Worm (Caenorhabditis elegans) whole organism, L1 larva: ENCODE results near the gene C41C4.9.

Experiments used
- Y116A8C.19 ChIP-seq: sonication (generic microtip); optimal IDR thresholded peaks from 2 replicates; lab custom pipeline; 2016; ENCODE audit warnings: missing compliant biosample characterization, missing genetic modification characterization, borderline replicate concordance
- aha-1 ChIP-seq: fragments of 150-350 bp; optimal IDR thresholded peaks from 2 replicates; lab custom pipeline; 2014; ENCODE audit warnings: missing biosample characterization, missing genetic modification characterization
- ama-1 ChIP-seq: fragments of 150-350 bp; optimal IDR thresholded peaks from 2 replicates; lab custom pipeline; 2014
- blmp-1 ChIP-seq: fragments of 150-350 bp; optimal IDR thresholded peaks from 2 replicates; lab custom pipeline; 2014; ENCODE audit warnings: missing biosample characterization, missing genetic modification characterization
- ceh-82 ChIP-seq, 3 experiments: fragments of 150-350 bp in 1 of 3; sonication (generic microtip) in 2 of 3; optimal IDR thresholded peaks; 2 replicates each; lab custom pipeline; 2014 to 2017; ENCODE audit warnings: missing biosample characterization in 3 of 3, missing genetic modification characterization in 3 of 3
- dpl-1 ChIP-seq, 3 experiments: fragments of 150-350 bp in 2 of 3; sonication (generic microtip) in 1 of 3; optimal IDR thresholded peaks; 2 replicates each; lab custom pipeline; 2014 to 2017; ENCODE audit warnings: missing biosample characterization in 3 of 3, missing genetic modification characterization in 3 of 3, missing genetic modification reagents in 3 of 3
- dsc-1 ChIP-seq: sonication (generic microtip); optimal IDR thresholded peaks from 2 replicates; lab custom pipeline; 2016; ENCODE audit warnings: mild to moderate bottlenecking, missing genetic modification characterization, missing compliant biosample characterization
- efl-1 ChIP-seq, 4 experiments: fragments of 150-350 bp; optimal IDR thresholded peaks in 3 of 4; peaks in 1 of 4; 1 replicate in 1 of 4; 2 replicates in 3 of 4; lab custom pipeline; 2014; ENCODE audit warnings: missing biosample characterization in 2 of 4, missing genetic modification characterization in 2 of 4, missing genetic modification reagents in 2 of 4
- egl-27 ChIP-seq, 2 experiments: fragments of 150-350 bp in 1 of 2; sonication (generic microtip); optimal IDR thresholded peaks; 3 replicates each; lab custom pipeline; 2017 to 2018; ENCODE audit warnings: missing biosample characterization in 2 of 2, missing genetic modification characterization in 2 of 2, missing genetic modification reagents in 2 of 2
- elt-3 ChIP-seq, 6 experiments: fragments of 150-350 bp in 1 of 6; sonication (generic microtip); optimal IDR thresholded peaks; 2 replicates each; lab custom pipeline; 2017 to 2018; ENCODE audit warnings: missing biosample characterization in 6 of 6, missing genetic modification characterization in 6 of 6, inconsistent platforms in 1 of 6
- fkh-4 ChIP-seq: sonication (generic microtip); optimal IDR thresholded peaks from 2 replicates; lab custom pipeline; 2016; ENCODE audit warnings: missing compliant biosample characterization, missing genetic modification characterization, borderline replicate concordance
- grh-1 ChIP-seq: fragments of 200-800 bp; sonication (Bioruptor generic); IDR thresholded peaks from 2 replicates; pipeline ENCODE4 v1.3.6; 2022; ENCODE audit warnings: missing genetic modification reagents, missing genetic modification characterization, missing compliant biosample characterization
- hlh-4 ChIP-seq: sonication (generic microtip); optimal IDR thresholded peaks from 2 replicates; lab custom pipeline; 2016; ENCODE audit warnings: mild to moderate bottlenecking, missing genetic modification characterization, missing compliant biosample characterization
- irx-1 ChIP-seq: sonication (generic microtip); optimal IDR thresholded peaks from 2 replicates; lab custom pipeline; 2016; ENCODE audit warnings: missing genetic modification characterization, missing compliant biosample characterization
- lin-14 ChIP-seq: fragments of 200-800 bp; sonication (Bioruptor generic); optimal IDR thresholded peaks from 2 replicates; lab custom pipeline; 2018; ENCODE audit warnings: mild to moderate bottlenecking, missing genetic modification characterization, moderate library complexity, missing compliant biosample characterization
- lin-15B ChIP-seq: fragments of 150-350 bp; sonication (generic microtip); optimal IDR thresholded peaks from 3 replicates; lab custom pipeline; 2014; ENCODE audit warnings: missing biosample characterization, missing genetic modification characterization
- lin-35 ChIP-seq, 2 experiments: fragments of 150-350 bp; optimal IDR thresholded peaks; 2 replicates each; lab custom pipeline; 2014; ENCODE audit warnings: missing biosample characterization in 2 of 2, missing genetic modification characterization in 2 of 2, missing genetic modification reagents in 2 of 2
- mab-9 ChIP-seq: fragments of 200-800 bp; sonication (Bioruptor generic); IDR thresholded peaks from 2 replicates; pipeline ENCODE4 v1.3.6; 2022; ENCODE audit warnings: missing genetic modification reagents, missing genetic modification characterization, missing compliant biosample characterization
- mef-2 ChIP-seq: fragments of 150-350 bp; optimal IDR thresholded peaks from 2 replicates; lab custom pipeline; 2014; ENCODE audit warnings: missing biosample characterization, missing genetic modification characterization
- mep-1 ChIP-seq: fragments of 150-350 bp; optimal IDR thresholded peaks from 2 replicates; lab custom pipeline; 2014; ENCODE audit warnings: missing biosample characterization, missing genetic modification characterization
- nhr-11 ChIP-seq: fragments of 150-350 bp; optimal IDR thresholded peaks from 2 replicates; lab custom pipeline; 2014; ENCODE audit warnings: missing biosample characterization, missing genetic modification characterization
- nhr-19 ChIP-seq: fragments of 200-800 bp; sonication (Bioruptor generic); conservative IDR thresholded peaks from 2 replicates; pipeline ENCODE4 v1.3.6; 2022; ENCODE audit warnings: missing genetic modification characterization, missing compliant biosample characterization
- nhr-20 ChIP-seq: sonication (generic microtip); optimal IDR thresholded peaks from 2 replicates; lab custom pipeline; 2016; ENCODE audit warnings: mild to moderate bottlenecking, missing genetic modification characterization, missing compliant biosample characterization
- nhr-47 ChIP-seq: sonication (generic microtip); optimal IDR thresholded peaks from 2 replicates; lab custom pipeline; 2016; ENCODE audit warnings: mild to moderate bottlenecking, missing genetic modification characterization, moderate library complexity, missing compliant biosample characterization
- nhr-71 ChIP-seq: sonication (generic microtip); optimal IDR thresholded peaks from 2 replicates; lab custom pipeline; 2016; ENCODE audit warnings: mild to moderate bottlenecking, missing genetic modification characterization, moderate library complexity, missing compliant biosample characterization
- nhr-76 ChIP-seq: sonication (generic microtip); optimal IDR thresholded peaks from 2 replicates; lab custom pipeline; 2017; ENCODE audit warnings: missing biosample characterization, missing genetic modification characterization
- nhr-84 ChIP-seq: sonication (generic microtip); optimal IDR thresholded peaks from 2 replicates; lab custom pipeline; 2017; ENCODE audit warnings: missing biosample characterization, missing genetic modification characterization
- nhr-85 ChIP-seq: sonication (generic microtip); peaks from one replicate; lab custom pipeline; 2016; ENCODE audit warnings: missing genetic modification characterization, inconsistent platforms, missing compliant biosample characterization
- pag-3 ChIP-seq: sonication (generic microtip); optimal IDR thresholded peaks from 2 replicates; lab custom pipeline; 2017; ENCODE audit warnings: missing genetic modification characterization, mild to moderate bottlenecking, missing compliant biosample characterization, antibody characterized with exemption, borderline replicate concordance; ENCODE audit not compliant: insufficient read depth
- pqm-1 ChIP-seq: sonication (generic microtip); optimal IDR thresholded peaks from 3 replicates; lab custom pipeline; 2017; ENCODE audit warnings: missing biosample characterization, missing genetic modification characterization
- rnt-1 ChIP-seq: sonication (generic microtip); optimal IDR thresholded peaks from 2 replicates; lab custom pipeline; 2016; ENCODE audit warnings: mild to moderate bottlenecking, missing genetic modification characterization, moderate library complexity, missing compliant biosample characterization
- skn-1 ChIP-seq: fragments of 150-350 bp; optimal IDR thresholded peaks from 2 replicates; lab custom pipeline; 2014; ENCODE audit warnings: missing biosample characterization, missing genetic modification characterization
- snpc-4 ChIP-seq: fragments of 150-350 bp; optimal IDR thresholded peaks from 2 replicates; lab custom pipeline; 2014; ENCODE audit warnings: missing biosample characterization, missing genetic modification characterization
- snu-23 ChIP-seq: sonication (generic microtip); optimal IDR thresholded peaks from 2 replicates; lab custom pipeline; 2016; ENCODE audit warnings: missing genetic modification characterization, missing compliant biosample characterization
- sptf-1 ChIP-seq: fragments of 150-350 bp; optimal IDR thresholded peaks from 2 replicates; lab custom pipeline; 2014; ENCODE audit warnings: missing biosample characterization, missing genetic modification characterization
- sup-37 ChIP-seq: fragments of 200-800 bp; sonication (Bioruptor generic); optimal IDR thresholded peaks from 2 replicates; lab custom pipeline; 2018; ENCODE audit warnings: mild to moderate bottlenecking, missing genetic modification characterization, missing compliant biosample characterization
- swsn-7 ChIP-seq: sonication (generic microtip); optimal IDR thresholded peaks from 2 replicates; lab custom pipeline; 2016; ENCODE audit warnings: missing genetic modification characterization, missing compliant biosample characterization
- unc-30 ChIP-seq: sonication (generic microtip); optimal IDR thresholded peaks from 2 replicates; lab custom pipeline; 2017; ENCODE audit warnings: missing biosample characterization, missing genetic modification characterization
- unc-86 ChIP-seq: sonication (generic microtip); optimal IDR thresholded peaks from 2 replicates; lab custom pipeline; 2016; ENCODE audit warnings: missing genetic modification characterization, missing compliant biosample characterization
- unc-98 ChIP-seq: fragments of 200-800 bp; sonication (Bioruptor generic); IDR thresholded peaks from 2 replicates; pipeline ENCODE4 v1.3.6; 2022; ENCODE audit warnings: missing genetic modification characterization, missing compliant biosample characterization
- ztf-4 ChIP-seq: fragments of 150-350 bp; optimal IDR thresholded peaks from 2 replicates; lab custom pipeline; 2014; ENCODE audit warnings: missing biosample characterization, missing genetic modification characterization

Gene C41C4.9

DNA sequence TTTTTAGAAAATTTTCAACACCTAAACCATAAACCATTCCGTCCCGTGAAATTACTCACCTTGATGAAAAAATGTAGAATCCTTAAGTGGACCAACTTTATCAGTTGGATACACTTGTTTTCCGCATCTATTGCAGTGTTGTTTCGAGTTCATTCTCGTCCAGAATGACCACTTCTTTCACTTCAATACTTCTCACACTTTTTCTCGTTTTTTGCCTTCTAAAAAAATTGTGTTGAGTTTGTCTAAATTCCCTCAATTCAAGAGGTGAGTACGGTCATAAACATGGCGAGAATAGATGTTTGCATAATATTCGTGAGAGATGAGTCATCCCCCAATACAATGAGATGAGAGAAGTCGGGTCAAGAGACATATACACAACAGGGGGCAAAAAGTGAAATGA lies 14.9 kb upstream of the C41C4.9 start, which contains the start of gene ltd-1:
TSS of gene ltd-1 (minus strand) at position 218 of the 400 bp plus-strand sequence.
- TF ChIP-seq mab-9 (GFP tag; lab: Robert Waterston, UW) = no peak
- no peak for TF ChIP-seq irx-1 (tag; lab: Kevin White, UChicago)
- no peak for TF ChIP-seq nhr-76 (tag; lab: Kevin White, UChicago)
- no peak for TF ChIP-seq grh-1 (GFP tag; lab: Robert Waterston, UW)
- peak; percentile 21 for TF ChIP-seq blmp-1 (tag; lab: Kevin White, UChicago)
- no peak for TF ChIP-seq nhr-11 (tag; lab: Kevin White, UChicago)
- no peak for TF ChIP-seq efl-1 (optimal IDR thresholded peaks at IDR 0.05; lab: Kevin White, UChicago)
- peak in 1 of 2 experiments; percentile 60 for TF ChIP-seq efl-1 (GFP tag; optimal IDR thresholded peaks at IDR 0.05 in 1 of 2; lab: Kevin White, UChicago)
- no peak for TF ChIP-seq elt-3 (tag; optimal IDR thresholded peaks at IDR 0.05; lab: Kevin White, UChicago)
- no peak for TF ChIP-seq egl-27 (tag; optimal IDR thresholded peaks at IDR 0.05; lab: Kevin White, UChicago)
- no peak for TF ChIP-seq nhr-47 (tag; lab: Kevin White, UChicago)
- no peak for TF ChIP-seq unc-98

DNA sequence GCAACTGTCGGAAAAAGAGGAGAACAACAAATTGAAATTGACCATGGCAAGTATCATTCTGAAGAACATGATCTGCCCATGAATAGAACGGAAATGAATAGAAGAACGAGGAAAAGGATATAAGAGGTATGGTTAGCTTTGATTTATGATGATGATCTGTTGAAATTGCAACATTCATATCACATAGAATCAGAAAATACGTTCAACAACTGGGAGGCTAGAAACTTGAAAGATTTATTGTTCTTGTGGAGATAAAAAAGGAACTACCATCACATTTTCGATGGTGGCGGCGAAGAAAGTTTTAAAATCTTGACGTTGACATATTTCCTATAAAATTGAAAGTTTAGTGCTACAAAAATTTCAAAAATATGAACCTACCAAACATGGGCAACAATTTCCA lies 14.2 kb upstream of the C41C4.9 start:
- no peak for TF ChIP-seq snu-23
- no peak for TF ChIP-seq nhr-84 (tag; lab: Kevin White, UChicago)
- TF ChIP-seq unc-86 (tag; lab: Kevin White, UChicago) = no peak
- no peak for TF ChIP-seq nhr-19 (GFP tag; lab: Robert Waterston, UW)
- TF ChIP-seq sup-37 (GFP tag; lab: Kevin White, UChicago) = no peak
- TF ChIP-seq skn-1 (tag; lab: Kevin White, UChicago) = no peak
- TF ChIP-seq sptf-1 (tag; lab: Kevin White, UChicago) = no peak
- no peak for TF ChIP-seq lin-35 (GFP tag; optimal IDR thresholded peaks at IDR 0.05; lab: Kevin White, UChicago)
- no peak for TF ChIP-seq fkh-4 (tag; lab: Kevin White, UChicago)

DNA sequence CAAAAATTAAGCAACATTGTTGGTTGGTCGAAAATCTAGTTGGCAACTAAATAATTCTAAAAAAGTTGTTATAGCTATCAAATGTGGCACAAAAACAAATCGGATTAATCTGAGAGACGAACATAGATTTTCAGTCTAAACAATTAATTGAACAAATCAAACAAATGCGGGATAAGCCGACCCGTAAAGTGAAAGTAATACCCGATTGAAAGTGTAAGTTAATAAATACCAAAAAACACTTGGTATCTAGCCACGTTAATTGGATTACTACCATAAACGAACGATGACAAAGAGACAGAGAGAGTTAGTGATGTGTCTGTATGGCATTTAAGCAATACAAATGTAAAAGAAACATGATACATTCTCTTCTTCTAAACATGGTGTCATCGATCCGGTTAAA lies 13.5 kb upstream of the C41C4.9 start:
- TF ChIP-seq blmp-1 (tag; lab: Kevin White, UChicago) = peak; percentile 58
- TF ChIP-seq pag-3 (tag; lab: Kevin White, UChicago) = no peak
- no peak for TF ChIP-seq nhr-76 (tag; lab: Kevin White, UChicago)
- no peak for TF ChIP-seq aha-1 (tag; lab: Kevin White, UChicago)
- TF ChIP-seq, all 84 proteins: peak for 1

DNA sequence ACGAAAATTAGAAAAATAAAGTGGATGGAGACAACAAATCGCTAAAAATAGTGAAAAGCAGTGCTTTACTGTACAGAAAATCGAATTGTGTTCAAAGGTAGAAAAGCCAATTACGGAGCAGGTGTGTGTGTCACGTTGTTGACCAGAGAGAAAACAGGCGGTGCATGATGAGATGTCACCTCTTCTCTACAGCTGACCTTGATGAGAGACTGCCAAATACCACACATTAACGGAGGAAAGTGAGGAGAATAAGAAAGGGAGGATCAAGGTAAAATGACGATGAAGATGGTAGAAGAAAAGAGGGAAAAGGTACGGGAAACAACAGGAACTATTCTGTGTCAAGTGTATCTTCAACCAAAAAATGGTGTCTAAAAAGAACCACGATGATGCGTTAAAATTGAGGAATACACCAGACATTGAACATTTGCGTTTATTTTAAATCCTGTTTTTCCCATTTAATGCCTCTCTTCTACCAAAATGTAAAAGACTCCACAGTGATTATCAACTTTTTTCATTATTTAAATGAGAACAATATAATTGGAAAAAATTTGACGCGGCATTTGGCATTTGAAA lies 8.1 kb upstream of the C41C4.9 start:
- TF ChIP-seq Y116A8C.19 (tag; lab: Kevin White, UChicago) (no peak), efl-1 (optimal IDR thresholded peaks at IDR 0.05; lab: Kevin White, UChicago) (no peak), efl-1 (GFP tag; optimal IDR thresholded peaks at IDR 0.05 in 1 of 2; lab: Kevin White, UChicago) (peak in 1 of 2 experiments; percentile 92), mef-2 (tag; lab: Kevin White, UChicago) (no peak), snu-23 (peak; percentile 51), rnt-1 (tag; lab: Kevin White, UChicago) (no peak), lin-35 (GFP tag; optimal IDR thresholded peaks at IDR 0.05; lab: Kevin White, UChicago) (peak in 1 of 2 experiments; percentile 27), blmp-1 (tag; lab: Kevin White, UChicago) (peak; percentile 93), ceh-82 (tag; optimal IDR thresholded peaks at IDR 0.05; lab: Kevin White, UChicago) (no peak), lin-14 (GFP tag; lab: Kevin White, UChicago) (peak; percentile 76), dsc-1 (tag; lab: Kevin White, UChicago) (no peak), snpc-4 (tag; lab: Kevin White, UChicago) (no peak), nhr-71 (tag; lab: Kevin White, UChicago) (peak; percentile 35), pqm-1 (tag; lab: Kevin White, UChicago) (no peak), egl-27 (tag; optimal IDR thresholded peaks at IDR 0.05; lab: Kevin White, UChicago) (no peak), hlh-4 (tag; lab: Kevin White, UChicago) (no peak), mep-1 (tag; lab: Kevin White, UChicago) (peak; percentile 53), nhr-85 (peak; percentile 84), pag-3 (tag; lab: Kevin White, UChicago) (no peak), lin-15B (tag; lab: Kevin White, UChicago) (no peak), elt-3 (tag; optimal IDR thresholded peaks at IDR 0.05; lab: Kevin White, UChicago) (peak in 1 of 6 experiments; percentile 3), nhr-47 (tag; lab: Kevin White, UChicago) (no peak), ama-1 (lab: Kevin White, UChicago) (no peak), unc-30 (no peak), ztf-4 (tag; lab: Kevin White, UChicago) (no peak), nhr-20 (tag; lab: Kevin White, UChicago) (peak; percentile 9), dpl-1 (GFP tag; optimal IDR thresholded peaks at IDR 0.05; lab: Kevin White, UChicago) (peak in 1 of 3 experiments; percentile 0), swsn-7 (tag; lab: Kevin White, UChicago) (no peak)
- TF ChIP-seq, all 84 proteins: peak for 11
